Worm (Caenorhabditis elegans) whole organism, late embryonic: Measurements from ENCODE around the gene unc-46.

ENCODE experiments used
- C08G9.2 ChIP-seq: sonication (generic microtip); optimal IDR thresholded peaks from 2 replicates; lab custom pipeline; 2016; ENCODE audit warnings: mild to moderate bottlenecking, missing genetic modification characterization, moderate library complexity, missing compliant biosample characterization
- K02D7.2 ChIP-seq: sonication (generic microtip); optimal IDR thresholded peaks from 2 replicates; lab custom pipeline; 2017; ENCODE audit warnings: mild to moderate bottlenecking, missing genetic modification characterization, missing compliant biosample characterization
- K09A11.1 ChIP-seq: sonication (generic microtip); optimal IDR thresholded peaks from 2 replicates; lab custom pipeline; 2017; ENCODE audit warnings: antibody characterized with exemption, mild to moderate bottlenecking, missing genetic modification characterization, missing compliant biosample characterization; ENCODE audit not compliant: insufficient read depth
- ahr-1 ChIP-seq: sonication (generic microtip); optimal IDR thresholded peaks from 2 replicates; lab custom pipeline; 2016; ENCODE audit warnings: missing genetic modification characterization, missing compliant biosample characterization
- ceh-18 ChIP-seq: sonication (generic microtip); optimal IDR thresholded peaks from 2 replicates; lab custom pipeline; 2016; ENCODE audit warnings: missing genetic modification characterization, missing compliant biosample characterization
- ceh-19 ChIP-seq: fragments of 200-800 bp; sonication (Bioruptor generic); optimal IDR thresholded peaks from 2 replicates; lab custom pipeline; 2018; ENCODE audit warnings: mild to moderate bottlenecking, missing genetic modification characterization, missing compliant biosample characterization
- ceh-22 ChIP-seq: sonication (generic microtip); optimal IDR thresholded peaks from 2 replicates; lab custom pipeline; 2017; ENCODE audit warnings: missing biosample characterization, missing genetic modification characterization
- ceh-31 ChIP-seq: sonication (generic microtip); optimal IDR thresholded peaks from 2 replicates; lab custom pipeline; 2016; ENCODE audit warnings: missing genetic modification characterization, missing compliant biosample characterization
- ceh-48 ChIP-seq: sonication (generic microtip); optimal IDR thresholded peaks from 2 replicates; lab custom pipeline; 2016; ENCODE audit warnings: missing genetic modification characterization, inconsistent platforms, missing compliant biosample characterization
- dve-1 ChIP-seq: sonication (generic microtip); optimal IDR thresholded peaks from 2 replicates; lab custom pipeline; 2017; ENCODE audit warnings: antibody characterized with exemption, mild to moderate bottlenecking, missing genetic modification characterization, missing compliant biosample characterization
- elt-2 ChIP-seq: sonication (generic microtip); optimal IDR thresholded peaks from 2 replicates; lab custom pipeline; 2016; ENCODE audit warnings: missing genetic modification reagents, missing genetic modification characterization, missing compliant biosample characterization
- elt-4 ChIP-seq: sonication (generic microtip); optimal IDR thresholded peaks from 2 replicates; lab custom pipeline; 2016; ENCODE audit warnings: missing genetic modification characterization, missing compliant biosample characterization
- fax-1 ChIP-seq: sonication (generic microtip); optimal IDR thresholded peaks from 2 replicates; lab custom pipeline; 2016; ENCODE audit warnings: missing genotype, missing genetic modification characterization, missing compliant biosample characterization
- fkh-10 ChIP-seq: fragments of 150-350 bp; optimal IDR thresholded peaks from 2 replicates; lab custom pipeline; 2014; ENCODE audit warnings: missing biosample characterization, missing genetic modification reagents, missing genetic modification characterization
- hlh-15 ChIP-seq: sonication (generic microtip); optimal IDR thresholded peaks from 2 replicates; lab custom pipeline; 2016; ENCODE audit warnings: missing genetic modification characterization, missing compliant biosample characterization
- hlh-30 ChIP-seq: sonication (generic microtip); optimal IDR thresholded peaks from 2 replicates; lab custom pipeline; 2017; ENCODE audit warnings: antibody characterized with exemption, missing genetic modification characterization, missing compliant biosample characterization; ENCODE audit not compliant: insufficient read depth
- hlh-6 ChIP-seq: sonication (generic microtip); optimal IDR thresholded peaks from 2 replicates; lab custom pipeline; 2016; ENCODE audit warnings: missing genotype, missing genetic modification characterization, missing compliant biosample characterization
- hlh-8 ChIP-seq: sonication (generic microtip); optimal IDR thresholded peaks from 2 replicates; lab custom pipeline; 2016; ENCODE audit warnings: missing genotype, missing genetic modification characterization, missing compliant biosample characterization
- lim-6 ChIP-seq: sonication (generic microtip); optimal IDR thresholded peaks from 2 replicates; lab custom pipeline; 2016; ENCODE audit warnings: missing genetic modification characterization, missing compliant biosample characterization
- lin-11 ChIP-seq: fragments of 200-800 bp; sonication (Bioruptor generic); optimal IDR thresholded peaks from 2 replicates; lab custom pipeline; 2018; ENCODE audit warnings: mild to moderate bottlenecking, missing genetic modification characterization, missing compliant biosample characterization
- mec-3 ChIP-seq: sonication (generic microtip); optimal IDR thresholded peaks from 2 replicates; lab custom pipeline; 2016; ENCODE audit warnings: borderline replicate concordance, missing genetic modification characterization, missing compliant biosample characterization
- nhr-11 ChIP-seq: fragments of 150-350 bp; optimal IDR thresholded peaks from 2 replicates; lab custom pipeline; 2014; ENCODE audit warnings: missing biosample characterization, missing genetic modification characterization
- pag-3 ChIP-seq: sonication (generic microtip); optimal IDR thresholded peaks from 2 replicates; lab custom pipeline; 2016; ENCODE audit warnings: missing compliant biosample characterization, missing genetic modification characterization, borderline replicate concordance
- pha-4 ChIP-seq: fragments of 150-350 bp; optimal IDR thresholded peaks from 2 replicates; lab custom pipeline; 2018; ENCODE audit warnings: missing biosample characterization, missing genetic modification reagents, missing genetic modification characterization
- pqm-1 ChIP-seq: sonication (generic microtip); optimal IDR thresholded peaks from 2 replicates; lab custom pipeline; 2016; ENCODE audit warnings: missing genetic modification characterization, missing compliant biosample characterization
- ref-2 ChIP-seq: sonication (generic microtip); optimal IDR thresholded peaks from 2 replicates; lab custom pipeline; 2016; ENCODE audit warnings: missing genetic modification characterization, missing compliant biosample characterization
- rnt-1 ChIP-seq: sonication (generic microtip); optimal IDR thresholded peaks from 2 replicates; lab custom pipeline; 2016; ENCODE audit warnings: missing genetic modification characterization, missing compliant biosample characterization
- sox-2 ChIP-seq: fragments of 200-800 bp; sonication (Bioruptor generic); IDR thresholded peaks from 2 replicates; pipeline ENCODE4 v1.3.6; 2022; ENCODE audit warnings: missing genetic modification reagents, missing genetic modification characterization, missing compliant biosample characterization
- sox-4 ChIP-seq: sonication (generic microtip); optimal IDR thresholded peaks from 2 replicates; lab custom pipeline; 2017; ENCODE audit warnings: mild to moderate bottlenecking, missing genetic modification characterization, inconsistent platforms, missing compliant biosample characterization
- syd-9 ChIP-seq: sonication (generic microtip); optimal IDR thresholded peaks from 2 replicates; lab custom pipeline; 2016; ENCODE audit warnings: mild to moderate bottlenecking, missing genetic modification characterization, moderate library complexity, missing compliant biosample characterization
- unc-3 ChIP-seq, 2 experiments: fragments of 200-800 bp in 1 of 2; sonication (Bioruptor generic) in 1 of 2; sonication (generic microtip) in 1 of 2; conservative IDR thresholded peaks in 1 of 2; optimal IDR thresholded peaks in 1 of 2; 2 replicates each; pipeline versions ENCODE4 v1.3.6 to Lab custom; 2016 to 2022; ENCODE audit warnings: missing compliant biosample characterization in 2 of 2, missing genetic modification characterization in 2 of 2, missing genetic modification reagents in 1 of 2

The unc-46 gene

DNA sequence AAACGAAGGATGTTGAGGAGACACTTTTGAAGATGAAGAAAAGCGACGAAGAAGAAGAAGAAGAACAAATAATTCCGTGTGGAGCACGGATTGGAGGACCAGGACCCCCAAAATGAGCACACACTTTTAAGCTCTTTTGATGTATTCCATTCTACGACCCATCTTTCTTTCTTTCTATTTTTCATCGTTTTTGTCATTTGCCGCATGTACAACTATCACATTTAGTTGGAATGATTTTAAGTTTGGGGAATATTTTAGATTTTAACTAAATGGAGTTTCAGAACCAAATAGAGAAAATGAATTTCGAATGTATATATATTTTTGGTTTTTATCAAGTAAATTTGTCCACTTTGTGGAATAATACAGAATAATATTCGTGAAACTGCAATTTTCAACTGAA, at the start of gene unc-46:
Gene unc-46 (minus strand): TSS at position 101 of the 400 bp plus-strand sequence.
- TF ChIP-seq lin-11 (tag; lab: Kevin White, UChicago) (no peak), pag-3 (tag; lab: Kevin White, UChicago) (no peak), hlh-30 (tag; lab: Kevin White, UChicago) (no peak), ceh-18 (no peak), K02D7.2 (no peak), fax-1 (tag; lab: Kevin White, UChicago) (no peak)

DNA sequence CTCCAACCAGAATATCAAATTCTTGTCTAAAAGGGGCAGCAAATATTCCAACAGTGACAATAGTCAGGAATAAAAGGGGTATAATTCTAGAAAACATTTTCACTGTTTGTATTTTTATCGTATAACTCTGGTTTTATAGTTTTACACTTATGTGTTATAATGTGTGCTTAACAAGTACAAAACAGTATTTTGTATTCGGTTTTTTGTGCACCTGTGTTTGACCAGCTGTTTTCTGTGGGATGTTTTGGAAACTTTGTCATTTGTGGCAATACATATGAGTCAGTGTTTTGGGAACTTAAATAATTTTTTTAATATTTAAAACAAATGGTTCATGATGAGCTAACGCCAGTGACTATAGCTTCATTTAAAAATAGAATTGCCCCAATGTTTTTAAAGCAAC, 47.6 kb upstream of the unc-46 start, which contains the start of gene F14F9.6:
Gene F14F9.6 (minus strand): TSS at position 101 of the 400 bp plus-strand sequence.
- TF ChIP-seq ceh-31 (tag; lab: Kevin White, UChicago) = no peak
- no peak for TF ChIP-seq ref-2 (tag; lab: Kevin White, UChicago)
- TF ChIP-seq unc-3 (GFP tag; conservative IDR thresholded peaks at IDR 0.05; lab: Robert Waterston, UW) = no peak
- TF ChIP-seq unc-3 (tag; optimal IDR thresholded peaks at IDR 0.05; lab: Kevin White, UChicago) = no peak
- TF ChIP-seq syd-9 (tag; lab: Kevin White, UChicago) = no peak
- no peak for TF ChIP-seq sox-2 (GFP tag; lab: Robert Waterston, UW)
- TF ChIP-seq ahr-1 (tag; lab: Kevin White, UChicago) = no peak
- no peak for TF ChIP-seq fkh-10 (GFP tag; lab: Kevin White, UChicago)
- TF ChIP-seq ceh-22 (tag; lab: Kevin White, UChicago) = no peak
- no peak for TF ChIP-seq hlh-30 (tag; lab: Kevin White, UChicago)
- TF ChIP-seq dve-1 (tag; lab: Kevin White, UChicago) = no peak
- no peak for TF ChIP-seq ceh-19 (GFP tag; lab: Kevin White, UChicago)
- TF ChIP-seq nhr-11 (tag; lab: Kevin White, UChicago) = no peak
- TF ChIP-seq, all 69 proteins: peak for 0

DNA sequence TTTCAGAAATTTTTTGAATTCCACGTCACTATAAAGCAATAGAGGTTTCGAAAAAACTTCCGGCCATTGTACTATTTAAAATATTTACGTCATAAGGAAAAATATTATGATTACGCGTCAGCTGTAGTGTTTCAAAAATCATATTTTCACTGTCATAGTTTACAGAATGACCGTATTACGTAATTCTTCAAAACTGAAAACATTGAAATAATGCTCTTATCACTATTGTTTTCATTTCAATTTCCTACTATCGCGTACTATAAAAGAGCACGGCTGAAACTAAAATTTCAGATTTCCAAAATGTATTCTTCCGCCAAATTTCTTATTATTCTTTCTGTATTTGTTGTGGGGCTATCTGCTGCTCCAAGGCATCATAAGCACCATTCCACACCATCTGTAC, 45.7 kb upstream of the unc-46 start, which contains the start of gene F14F9.2:
Gene F14F9.2 (plus strand): TSS at position 301 of the 400 bp plus-strand sequence.
- TF ChIP-seq hlh-6 (tag; lab: Kevin White, UChicago) = no peak
- TF ChIP-seq C08G9.2 (tag; lab: Kevin White, UChicago) = no peak
- TF ChIP-seq hlh-8 (tag; lab: Kevin White, UChicago) = no peak
- no peak for TF ChIP-seq ceh-31 (tag; lab: Kevin White, UChicago)
- TF ChIP-seq sox-4 (tag; lab: Kevin White, UChicago) = no peak
- no peak for TF ChIP-seq elt-4 (tag; lab: Kevin White, UChicago)
- no peak for TF ChIP-seq nhr-11 (tag; lab: Kevin White, UChicago)
- no peak for TF ChIP-seq lim-6
- TF ChIP-seq pqm-1 (tag; lab: Kevin White, UChicago) = no peak
- TF ChIP-seq rnt-1 (tag; lab: Kevin White, UChicago) = no peak
- TF ChIP-seq ceh-48 (tag; lab: Kevin White, UChicago) = no peak
- TF ChIP-seq hlh-15 (tag; lab: Kevin White, UChicago) = no peak
- no peak for TF ChIP-seq elt-2 (tag; lab: Kevin White, UChicago)

DNA sequence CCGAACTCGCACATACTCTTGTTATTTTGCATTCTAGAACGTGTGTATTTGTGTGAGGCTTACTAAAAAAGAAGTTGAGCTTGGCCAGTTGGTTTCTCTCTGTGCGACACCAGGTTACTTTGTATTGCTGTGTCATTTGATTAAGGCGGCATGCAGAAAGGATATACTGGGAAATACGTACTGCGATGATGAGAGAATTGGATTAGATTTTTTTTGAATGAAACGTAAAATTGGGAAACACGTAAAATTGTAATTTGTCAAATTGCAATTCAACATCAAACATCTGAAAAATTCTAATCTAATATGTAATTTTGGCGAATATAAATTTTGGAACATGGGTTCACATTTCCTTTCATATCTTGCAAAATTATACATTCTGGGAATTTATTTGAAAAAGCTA, 45.0 kb upstream of the unc-46 start, which contains the start of gene srh-129:
Gene srh-129 (minus strand): TSS at position 101 of the 400 bp plus-strand sequence.
- TF ChIP-seq K02D7.2 (no peak), mec-3 (tag; lab: Kevin White, UChicago) (no peak)
- TF ChIP-seq, all 69 proteins: peak for 0

DNA sequence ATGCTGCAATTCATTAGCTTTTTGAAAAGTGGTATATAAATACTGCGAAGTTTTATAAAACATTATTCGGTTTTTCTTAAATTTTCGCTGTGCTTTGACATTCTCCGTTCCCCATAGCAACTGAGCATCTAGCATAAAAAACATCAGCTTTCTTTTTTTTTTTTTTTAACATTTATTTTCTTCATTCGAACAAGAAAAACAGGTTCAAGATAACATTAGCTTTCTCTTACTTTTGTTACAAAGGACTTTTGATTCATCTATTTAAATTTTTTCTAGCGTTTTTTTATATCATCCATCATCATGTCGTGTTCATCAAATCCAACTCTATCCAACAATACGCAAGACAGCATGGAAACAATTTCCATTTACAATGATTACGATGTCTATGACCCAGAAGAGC, 39.1 kb upstream of the unc-46 start, which contains the start of gene F14F9.3:
Gene F14F9.3 (plus strand): TSS at position 301 of the 400 bp plus-strand sequence.
- TF ChIP-seq K09A11.1 = no peak

DNA sequence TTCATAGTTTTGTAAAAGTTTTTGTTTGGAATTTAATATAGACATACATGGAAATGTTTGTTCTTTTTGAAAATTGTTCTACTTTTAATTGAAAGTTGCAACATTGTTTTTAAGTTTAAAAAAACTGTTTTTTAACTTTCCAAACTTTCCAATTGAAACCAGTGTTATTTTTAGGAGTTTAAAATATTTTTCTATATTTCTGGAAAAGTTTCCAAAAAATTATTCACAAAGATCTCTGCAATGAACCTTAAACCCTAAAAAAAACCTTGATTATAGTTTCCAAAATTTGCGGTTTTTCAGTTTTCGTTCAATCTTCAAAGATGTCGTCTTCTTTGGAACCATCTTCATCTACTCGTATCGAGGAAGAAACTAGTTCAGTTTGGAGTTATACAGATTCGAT, 33.6 kb upstream of the unc-46 start, which contains the start of gene F14F9.4:
Gene F14F9.4 (plus strand): TSS at position 301 of the 400 bp plus-strand sequence.
- TF ChIP-seq C08G9.2 (tag; lab: Kevin White, UChicago) (no peak), pha-4 (tag; lab: Kevin White, UChicago) (no peak)
